Worm (Caenorhabditis elegans): ENCODE data around the gene B0524.5.

The B0524.5 gene

DNA sequence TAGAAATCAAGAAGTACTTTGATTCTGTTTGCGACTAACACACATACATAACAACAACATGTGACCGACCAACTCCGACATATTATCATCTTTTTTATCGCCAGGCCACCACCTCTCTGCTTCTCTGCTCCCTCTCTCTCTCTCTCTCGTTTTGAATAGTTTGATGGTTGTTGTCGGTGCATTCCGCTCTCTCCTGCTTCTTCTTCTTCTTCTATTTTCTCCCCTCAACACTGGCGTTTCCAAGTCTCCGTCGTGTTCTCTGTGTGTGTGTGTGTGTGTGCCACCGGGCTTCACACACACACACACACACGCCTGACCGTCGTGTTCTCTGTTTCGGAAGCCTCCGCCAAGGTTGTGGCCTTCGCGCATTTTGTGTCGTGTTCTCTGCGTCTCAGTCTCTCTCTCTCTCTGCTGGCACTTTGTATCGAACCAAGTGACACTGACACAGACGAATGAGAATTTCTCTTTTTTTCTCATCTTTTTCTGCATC, 31.4 kb upstream of the B0524.5 start (continued):
- peak; percentile 89 for TF ChIP-seq lin-39 (tag; optimal IDR thresholded peaks at IDR 0.05)
- no peak for TF ChIP-seq ets-5 (GFP tag; IDR thresholded peaks at IDR 0.05)
- TF ChIP-seq grh-1 (GFP tag; IDR thresholded peaks at IDR 0.05) = peak; percentile 93
- TF ChIP-seq ztf-11 (tag; optimal IDR thresholded peaks at IDR 0.05) = peak in 1 of 2 experiments; percentile 89
- peak; percentile 6 for TF ChIP-seq nhr-12 (tag; optimal IDR thresholded peaks at IDR 0.05)
- peak; percentile 84 for TF ChIP-seq zag-1 (tag; optimal IDR thresholded peaks at IDR 0.05)
- TF ChIP-seq ceh-8 (GFP tag; optimal IDR thresholded peaks at IDR 0.05) = peak; percentile 66
- peak; percentile 95 to 99 for TF ChIP-seq egl-27 (tag; optimal IDR thresholded peaks at IDR 0.05)
- peak; percentile 98 for TF ChIP-seq dsc-1 (tag; optimal IDR thresholded peaks at IDR 0.05)
- TF ChIP-seq blmp-1 (tag; optimal IDR thresholded peaks at IDR 0.05) = peak; percentile 96
- peak; percentile 86 for TF ChIP-seq efl-3 (GFP tag; optimal IDR thresholded peaks at IDR 0.05)
- peak; percentile 30 for TF ChIP-seq ama-1 (optimal IDR thresholded peaks at IDR 0.05)
- no peak for TF ChIP-seq nhr-76 (tag; optimal IDR thresholded peaks at IDR 0.05)
- TF ChIP-seq nhr-77 (tag; optimal IDR thresholded peaks at IDR 0.05) = peak; percentile 92
- peak; percentile 71 for TF ChIP-seq vab-15 (tag; optimal IDR thresholded peaks at IDR 0.05)
- TF ChIP-seq lin-14 (GFP tag; optimal IDR thresholded peaks at IDR 0.05) = peak; percentile 100
- peak; percentile 89 for TF ChIP-seq aha-1 (tag; optimal IDR thresholded peaks at IDR 0.05)
- peak; percentile 91 for TF ChIP-seq ceh-88 (GFP tag; IDR thresholded peaks at IDR 0.05)
- peak; percentile 70 for TF ChIP-seq zip-4 (GFP tag; optimal IDR thresholded peaks at IDR 0.05)
- peak; percentile 94 for TF ChIP-seq fkh-10 (GFP tag; optimal IDR thresholded peaks at IDR 0.05)
- TF ChIP-seq fos-1 (tag; optimal IDR thresholded peaks at IDR 0.05) = peak; percentile 92
- TF ChIP-seq pqm-1 (tag; optimal IDR thresholded peaks at IDR 0.05) = peak; percentile 94
- TF ChIP-seq snu-23 (GFP tag; optimal IDR thresholded peaks at IDR 0.05) = peak; percentile 98
- TF ChIP-seq Y116A8C.19 (tag; optimal IDR thresholded peaks at IDR 0.05; ENCODE audit: borderline replicate concordance) = no peak
- peak; percentile 85 for TF ChIP-seq C16A3.4 (tag; optimal IDR thresholded peaks at IDR 0.05)
- peak; percentile 98 for TF ChIP-seq swsn-7 (tag; optimal IDR thresholded peaks at IDR 0.05)
- peak; percentile 75 to 96 for TF ChIP-seq mdl-1 (tag; optimal IDR thresholded peaks at IDR 0.05)
- TF ChIP-seq nhr-90 (tag; optimal IDR thresholded peaks at IDR 0.05; ENCODE audit: poor library complexity) = peak; percentile 97
- peak; percentile 86 for TF ChIP-seq lin-13 (GFP tag; optimal IDR thresholded peaks at IDR 0.05)
- peak; percentile 100 for TF ChIP-seq nhr-85 (tag)
- peak; percentile 97 for TF ChIP-seq jun-1 (tag; optimal IDR thresholded peaks at IDR 0.05)
- peak; percentile 82 for TF ChIP-seq mep-1 (tag; optimal IDR thresholded peaks at IDR 0.05)
- peak; percentile 99 for TF ChIP-seq irx-1 (tag; optimal IDR thresholded peaks at IDR 0.05)
- TF ChIP-seq xbp-1 (tag; optimal IDR thresholded peaks at IDR 0.05) = peak; percentile 94
- TF ChIP-seq egl-13 (tag; optimal IDR thresholded peaks at IDR 0.05) = peak; percentile 99
- peak; percentile 8 for TF ChIP-seq F16B12.6 (tag; optimal IDR thresholded peaks at IDR 0.05)
- peak; percentile 70 for TF ChIP-seq fkh-4 (tag; optimal IDR thresholded peaks at IDR 0.05; ENCODE audit: borderline replicate concordance)
- no peak for TF ChIP-seq sptf-1 (tag; optimal IDR thresholded peaks at IDR 0.05)
- TF ChIP-seq nhr-11 (tag; optimal IDR thresholded peaks at IDR 0.05) = peak; percentile 95
- TF ChIP-seq lir-3 (tag; optimal IDR thresholded peaks at IDR 0.05; ENCODE audit: poor library complexity) = peak; percentile 88
- TF ChIP-seq nhr-237 (tag; optimal IDR thresholded peaks at IDR 0.05) = peak; percentile 79
- TF ChIP-seq hpl-2 (GFP tag; optimal IDR thresholded peaks at IDR 0.05) = peak; percentile 40
- peak; percentile 78 for TF ChIP-seq snpc-4 (tag; optimal IDR thresholded peaks at IDR 0.05)
- no peak for TF ChIP-seq alr-1 (tag; optimal IDR thresholded peaks at IDR 0.05; ENCODE audit: borderline replicate concordance)
- peak; percentile 100 for TF ChIP-seq nhr-20 (tag; optimal IDR thresholded peaks at IDR 0.05)
- TF ChIP-seq hlh-17 (GFP tag; optimal IDR thresholded peaks at IDR 0.05; ENCODE audit: borderline replicate concordance) = no peak
- no peak for TF ChIP-seq pag-3 (tag; optimal IDR thresholded peaks at IDR 0.05; ENCODE audit: borderline replicate concordance, insufficient read depth)
- TF ChIP-seq nhr-47 (tag; optimal IDR thresholded peaks at IDR 0.05) = peak; percentile 99
- peak; percentile 97 for TF ChIP-seq unc-130 (tag; optimal IDR thresholded peaks at IDR 0.05)
- peak; percentile 79 for TF ChIP-seq isw-1 (GFP tag; IDR thresholded peaks at IDR 0.05)
- TF ChIP-seq ces-1 (GFP tag; optimal IDR thresholded peaks at IDR 0.05) = no peak
- peak; percentile 94 for TF ChIP-seq ztf-4 (tag; optimal IDR thresholded peaks at IDR 0.05)
